Fruit fly (Drosophila melanogaster) whole organism, embryonic: Measurements from ENCODE around the gene Vlet.

Experiments used
- Asciz ChIP-seq: fragments of 200-800 bp; sonication (Bioruptor generic); optimal IDR thresholded peaks from 2 replicates; lab custom pipeline; 2017; ENCODE audit warnings: missing biosample characterization, mild to moderate bottlenecking, missing genetic modification characterization, missing genetic modification reagents
- BEAF-32 ChIP-seq: fragments of 200-800 bp; sonication (Bioruptor generic); optimal IDR thresholded peaks from 3 replicates; lab custom pipeline; 2017; ENCODE audit warnings: missing biosample characterization, missing genetic modification characterization, mild to moderate bottlenecking, moderate library complexity, missing genetic modification reagents
- Bteb2 ChIP-seq: fragments of 200-800 bp; sonication (Bioruptor generic); optimal IDR thresholded peaks from 2 replicates; lab custom pipeline; 2016; ENCODE audit warnings: missing biosample characterization, missing genetic modification characterization
- CG10209 ChIP-seq: fragments of 200-800 bp; sonication (Bioruptor generic); optimal IDR thresholded peaks from 3 replicates; lab custom pipeline; 2017; ENCODE audit warnings: missing biosample characterization, mild to moderate bottlenecking, missing genetic modification characterization, missing genetic modification reagents
- CG10979 ChIP-seq: fragments of 200-800 bp; sonication (Bioruptor generic); optimal IDR thresholded peaks from 2 replicates; lab custom pipeline; 2018; ENCODE audit warnings: missing biosample characterization, mild to moderate bottlenecking, missing genetic modification characterization, moderate library complexity
- CG11456 ChIP-seq: fragments of 200-800 bp; sonication (Bioruptor generic); IDR thresholded peaks from 3 replicates; pipeline ENCODE4 v1.3.6; 2022; ENCODE audit warnings: missing biosample characterization, missing genetic modification characterization
- CG12219 ChIP-seq: fragments of 200-800 bp; sonication (Bioruptor generic); optimal IDR thresholded peaks from 3 replicates; lab custom pipeline; 2018; ENCODE audit warnings: missing biosample characterization, mild to moderate bottlenecking, missing genetic modification characterization
- CG12391 ChIP-seq: fragments of 200-800 bp; sonication (Bioruptor generic); optimal IDR thresholded peaks from 3 replicates; lab custom pipeline; 2018; ENCODE audit warnings: missing biosample characterization, mild to moderate bottlenecking, missing genetic modification characterization, moderate library complexity
- CG12744 ChIP-seq: fragments of 200-800 bp; sonication (Bioruptor generic); optimal IDR thresholded peaks from 2 replicates; lab custom pipeline; 2016; ENCODE audit warnings: missing biosample characterization, missing genetic modification characterization
- CG17186 ChIP-seq: fragments of 200-800 bp; sonication (Bioruptor generic); optimal IDR thresholded peaks from 3 replicates; lab custom pipeline; 2017; ENCODE audit warnings: missing biosample characterization, missing genetic modification reagents, missing genetic modification characterization
- CG32532 ChIP-seq: fragments of 200-800 bp; sonication (Bioruptor generic); IDR thresholded peaks from 2 replicates; pipeline ENCODE4 v1.3.6; 2022; ENCODE audit warnings: missing biosample characterization, missing genetic modification characterization
- CG34224 ChIP-seq: fragments of 200-800 bp; sonication (Bioruptor generic); IDR thresholded peaks from 3 replicates; pipeline ENCODE4 v1.3.6; 2022; ENCODE audit warnings: missing biosample characterization, missing genetic modification characterization; ENCODE audit not compliant: partially characterized antibody
- CG4360 ChIP-seq: fragments of 200-800 bp; sonication (Bioruptor generic); IDR thresholded peaks from 2 replicates; pipeline ENCODE4 v1.3.6; 2022; ENCODE audit warnings: missing biosample characterization, missing genetic modification characterization
- CG6654 ChIP-seq: fragments of 200-800 bp; sonication (Bioruptor generic); optimal IDR thresholded peaks from 2 replicates; lab custom pipeline; 2017; ENCODE audit warnings: missing biosample characterization, mild to moderate bottlenecking, missing genetic modification characterization
- CG7372 ChIP-seq: fragments of 200-800 bp; sonication (Bioruptor generic); IDR thresholded peaks from 2 replicates; pipeline ENCODE4 v1.3.6; 2022; ENCODE audit warnings: missing biosample characterization, missing genetic modification characterization
- CG7786 ChIP-seq: fragments of 200-800 bp; sonication (Bioruptor generic); optimal IDR thresholded peaks from 2 replicates; lab custom pipeline; 2016; ENCODE audit warnings: missing biosample characterization, missing genetic modification characterization
- CG7987 ChIP-seq: fragments of 200-800 bp; sonication (Bioruptor generic); optimal IDR thresholded peaks from 2 replicates; lab custom pipeline; 2018; ENCODE audit warnings: missing biosample characterization, mild to moderate bottlenecking, missing genetic modification characterization, moderate library complexity
- CG8089 ChIP-seq: fragments of 200-800 bp; sonication (Bioruptor generic); optimal IDR thresholded peaks from 3 replicates; lab custom pipeline; 2016; ENCODE audit warnings: missing biosample characterization, missing genetic modification characterization
- CG8281 ChIP-seq: fragments of 200-800 bp; sonication (Bioruptor generic); optimal IDR thresholded peaks from 2 replicates; lab custom pipeline; 2018; ENCODE audit warnings: missing biosample characterization, mild to moderate bottlenecking, missing genetic modification characterization, moderate library complexity
- Camta ChIP-seq: fragments of 200-800 bp; sonication (Bioruptor generic); optimal IDR thresholded peaks from 2 replicates; lab custom pipeline; 2016; ENCODE audit warnings: missing biosample characterization, missing genetic modification characterization
- Dip3 ChIP-seq: fragments of 200-800 bp; sonication (Bioruptor generic); optimal IDR thresholded peaks from 3 replicates; lab custom pipeline; 2016; ENCODE audit warnings: missing biosample characterization, missing genetic modification characterization
- Drgx ChIP-seq: fragments of 200-800 bp; sonication (Bioruptor generic); IDR thresholded peaks from 2 replicates; pipeline ENCODE4 v1.3.6; 2022; ENCODE audit warnings: missing biosample characterization, missing genetic modification characterization
- E2f2 ChIP-seq: fragments of 200-800 bp; sonication (Bioruptor generic); IDR thresholded peaks from 2 replicates; pipeline ENCODE4 v1.3.6; 2022; ENCODE audit warnings: missing biosample characterization, missing genetic modification characterization
- ERR ChIP-seq: fragments of 200-800 bp; sonication (Bioruptor generic); optimal IDR thresholded peaks from 2 replicates; lab custom pipeline; 2016; ENCODE audit warnings: missing biosample characterization, missing genetic modification characterization
- Hr78 ChIP-seq, 2 experiments: fragments of 200-800 bp in 1 of 2; fragments of >200 bp in 1 of 2; sonication (Bioruptor generic) in 1 of 2; optimal IDR thresholded peaks; 2 replicates each; lab custom pipeline; 2017 to 2019; ENCODE audit warnings: missing biosample characterization in 2 of 2, missing genetic modification characterization in 2 of 2, mild to moderate bottlenecking in 1 of 2, moderate library complexity in 1 of 2
- Hsf ChIP-seq: fragments of 200-800 bp; sonication (Bioruptor generic); optimal IDR thresholded peaks from 3 replicates; lab custom pipeline; 2016; ENCODE audit warnings: missing biosample characterization, missing genetic modification characterization
- MTF-1 ChIP-seq: fragments of 200-800 bp; sonication (Bioruptor generic); optimal IDR thresholded peaks from 2 replicates; lab custom pipeline; 2018; ENCODE audit warnings: missing biosample characterization, mild to moderate bottlenecking, missing genetic modification characterization, borderline replicate concordance
- Med ChIP-seq: fragments of 200-800 bp; sonication (Bioruptor generic); peaks from one replicate; lab custom pipeline; 2016; ENCODE audit warnings: missing biosample characterization, missing genetic modification characterization, mild to moderate bottlenecking, inconsistent platforms, moderate library complexity
- NC2α ChIP-seq: fragments of 200-800 bp; sonication (Bioruptor generic); optimal IDR thresholded peaks from 2 replicates; lab custom pipeline; 2016; ENCODE audit warnings: missing biosample characterization, missing genetic modification characterization
- bowl ChIP-seq: fragments of 200-800 bp; sonication (Bioruptor generic); IDR thresholded peaks from 2 replicates; pipeline ENCODE4 v1.3.6; 2022; ENCODE audit warnings: missing biosample characterization, missing genetic modification characterization
- chn ChIP-seq: fragments of 200-800 bp; sonication (Bioruptor generic); optimal IDR thresholded peaks from 2 replicates; lab custom pipeline; 2016; ENCODE audit warnings: missing biosample characterization, missing genetic modification characterization
- crol ChIP-seq: fragments of 200-800 bp; sonication (Bioruptor generic); IDR thresholded peaks from 2 replicates; pipeline ENCODE4 v1.3.6; 2022; ENCODE audit warnings: missing biosample characterization, missing genetic modification characterization
- dimm ChIP-seq: fragments of 200-800 bp; sonication (Bioruptor generic); IDR thresholded peaks from 2 replicates; pipeline ENCODE4 v1.3.6; 2022; ENCODE audit warnings: missing biosample characterization, missing genetic modification characterization
- ems ChIP-seq: fragments of 200-800 bp; sonication (Bioruptor generic); optimal IDR thresholded peaks from 3 replicates; lab custom pipeline; 2016; ENCODE audit warnings: missing biosample characterization, missing genetic modification characterization
- fd3F ChIP-seq: fragments of 200-800 bp; sonication (Bioruptor generic); optimal IDR thresholded peaks from 2 replicates; lab custom pipeline; 2018; ENCODE audit warnings: missing biosample characterization, mild to moderate bottlenecking, missing genetic modification characterization, moderate library complexity
- h ChIP-seq: fragments of >200 bp; optimal IDR thresholded peaks from 2 replicates; lab custom pipeline; 2017
- hb ChIP-seq: fragments of 200-800 bp; sonication (Bioruptor generic); IDR thresholded peaks from 3 replicates; pipeline ENCODE4 v1.3.6; 2022; ENCODE audit warnings: missing biosample characterization, missing genetic modification characterization; ENCODE audit not compliant: partially characterized antibody
- inv ChIP-seq: fragments of 200-800 bp; sonication (Bioruptor generic); IDR thresholded peaks from 2 replicates; pipeline ENCODE4 v1.3.6; 2022; ENCODE audit warnings: missing biosample characterization, missing genetic modification characterization; ENCODE audit not compliant: partially characterized antibody
- kay ChIP-seq: fragments of 200-800 bp; sonication (Bioruptor generic); optimal IDR thresholded peaks from 2 replicates; lab custom pipeline; 2016; ENCODE audit warnings: missing biosample characterization, missing genetic modification characterization
- kni ChIP-seq: fragments of 200-800 bp; sonication (Bioruptor generic); optimal IDR thresholded peaks from 3 replicates; lab custom pipeline; 2017; ENCODE audit warnings: mild to moderate bottlenecking, missing biosample characterization, missing genetic modification reagents, missing genetic modification characterization
- lab ChIP-seq: fragments of 200-800 bp; sonication (Bioruptor generic); optimal IDR thresholded peaks from 3 replicates; lab custom pipeline; 2017; ENCODE audit warnings: missing biosample characterization, missing genetic modification characterization, mild to moderate bottlenecking, moderate library complexity, missing genetic modification reagents
- mam ChIP-seq: fragments of 200-800 bp; sonication (Bioruptor generic); optimal IDR thresholded peaks from 3 replicates; lab custom pipeline; 2016; ENCODE audit warnings: missing biosample characterization, missing genetic modification characterization
- nmo ChIP-seq: fragments of 200-800 bp; sonication (Bioruptor generic); optimal IDR thresholded peaks from 2 replicates; lab custom pipeline; 2018; ENCODE audit warnings: missing biosample characterization, mild to moderate bottlenecking, missing genetic modification characterization, moderate library complexity
- so ChIP-seq: fragments of 200-800 bp; sonication (Bioruptor generic); IDR thresholded peaks from 3 replicates; pipeline ENCODE4 v1.3.6; 2022; ENCODE audit warnings: missing biosample characterization, missing genetic modification characterization
- stc ChIP-seq: fragments of 200-800 bp; sonication (Bioruptor generic); IDR thresholded peaks from 2 replicates; pipeline ENCODE4 v1.3.6; 2022; ENCODE audit warnings: missing biosample characterization, missing genetic modification characterization
- stwl ChIP-seq: fragments of 200-800 bp; sonication (Bioruptor generic); optimal IDR thresholded peaks from 3 replicates; lab custom pipeline; 2018; ENCODE audit warnings: missing biosample characterization, mild to moderate bottlenecking, missing genetic modification characterization, moderate library complexity
- tna ChIP-seq: fragments of 200-800 bp; sonication (Bioruptor generic); IDR thresholded peaks from 2 replicates; pipeline ENCODE4 v1.3.6; 2022; ENCODE audit warnings: missing biosample characterization, missing genetic modification characterization; ENCODE audit not compliant: partially characterized antibody
- usp ChIP-seq: fragments of >200 bp; optimal IDR thresholded peaks from 2 replicates; lab custom pipeline; 2017; ENCODE audit warnings: missing biosample characterization, missing genetic modification characterization
- vnd ChIP-seq: fragments of 200-800 bp; sonication (Bioruptor generic); IDR thresholded peaks from 3 replicates; pipeline ENCODE4 v1.3.6; 2022; ENCODE audit warnings: missing biosample characterization, missing genetic modification characterization; ENCODE audit not compliant: partially characterized antibody
- z ChIP-seq: fragments of 200-800 bp; sonication (Bioruptor generic); IDR thresholded peaks from 3 replicates; pipeline ENCODE4 v1.3.6; 2022; ENCODE audit warnings: missing biosample characterization, missing genetic modification characterization
- zen2 ChIP-seq: fragments of 200-800 bp; sonication (Bioruptor generic); IDR thresholded peaks from 3 replicates; pipeline ENCODE4 v1.3.6; 2022; ENCODE audit warnings: missing biosample characterization, missing genetic modification characterization; ENCODE audit not compliant: partially characterized antibody

Gene Vlet

DNA sequence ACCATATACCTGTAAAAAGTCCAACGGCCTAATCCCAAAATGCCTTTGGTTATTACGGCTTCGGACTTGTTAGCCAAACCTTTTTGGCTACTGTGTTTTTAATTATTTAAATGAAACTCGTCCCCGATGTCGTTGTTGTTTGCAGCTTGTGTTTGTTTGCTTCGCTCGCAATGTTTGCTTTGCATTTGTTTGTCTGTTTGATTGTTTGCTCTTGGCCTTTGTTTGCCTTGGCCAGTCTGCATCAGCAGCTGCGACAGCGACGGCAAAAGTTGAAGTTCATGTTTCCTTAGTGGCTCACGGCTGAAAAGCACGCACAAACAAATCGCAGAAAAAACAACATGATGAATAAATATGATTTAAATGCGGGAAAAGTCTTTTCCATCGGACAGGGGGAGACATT lies 17.9 kb downstream of the Vlet start (continued):
- TF ChIP-seq kay (GFP tag; lab: Kevin White, UChicago): no peak
- no peak for TF ChIP-seq ERR (GFP tag; lab: Kevin White, UChicago)
- no peak for TF ChIP-seq bowl (GFP tag; lab: Robert Waterston, UW)
- TF ChIP-seq NC2α (GFP tag; lab: Kevin White, UChicago): no peak
- TF ChIP-seq dimm (GFP tag; lab: Robert Waterston, UW): no peak
- TF ChIP-seq crol (GFP tag; lab: Robert Waterston, UW): no peak
- no peak for TF ChIP-seq CG6654 (GFP tag; lab: Kevin White, UChicago)
- no peak for TF ChIP-seq usp (GFP tag; lab: Kevin White, UChicago)
- TF ChIP-seq Bteb2 (GFP tag; lab: Kevin White, UChicago): no peak
- peak; percentile 50 for TF ChIP-seq CG8089 (GFP tag; lab: Kevin White, UChicago)
- TF ChIP-seq CG8281 (tag; lab: Kevin White, UChicago): peak; percentile 13
- TF ChIP-seq CG10209 (GFP tag; lab: Kevin White, UChicago): peak; percentile 44
- TF ChIP-seq Drgx (GFP tag; lab: Robert Waterston, UW): no peak
- no peak for TF ChIP-seq hb
- TF ChIP-seq CG12391 (tag; lab: Kevin White, UChicago): peak; percentile 17
- TF ChIP-seq E2f2 (GFP tag; lab: Robert Waterston, UW): no peak
- TF ChIP-seq stwl (tag; lab: Kevin White, UChicago): no peak
- no peak for TF ChIP-seq CG12744 (GFP tag; lab: Kevin White, UChicago)
- TF ChIP-seq chn (GFP tag; lab: Kevin White, UChicago): no peak
- TF ChIP-seq inv: no peak
- TF ChIP-seq z (GFP tag; lab: Robert Waterston, UW): no peak
- peak; percentile 63 for TF ChIP-seq kni (GFP tag; lab: Kevin White, UChicago)
- no peak for TF ChIP-seq vnd (GFP tag; lab: Robert Waterston, UW)
- peak; percentile 72 for TF ChIP-seq lab (GFP tag; lab: Kevin White, UChicago)
- TF ChIP-seq CG10979 (tag; lab: Kevin White, UChicago): no peak
- TF ChIP-seq Hr78 (GFP tag; optimal IDR thresholded peaks at IDR 0.05; lab: Kevin White, UChicago): no peak
- TF ChIP-seq ems (GFP tag; lab: Kevin White, UChicago): no peak
- no peak for TF ChIP-seq fd3F (GFP tag; lab: Kevin White, UChicago)
- peak; percentile 53 for TF ChIP-seq MTF-1 (GFP tag; lab: Kevin White, UChicago)
- TF ChIP-seq h (lab: Kevin White, UChicago): no peak
- no peak for TF ChIP-seq Dip3 (GFP tag; lab: Kevin White, UChicago)
- TF ChIP-seq BEAF-32 (GFP tag; lab: Kevin White, UChicago): no peak
- peak; percentile 60; the same call in 2 of the 3 replicates for TF ChIP-seq so (GFP tag; lab: Robert Waterston, UW)
- TF ChIP-seq Camta: peak; percentile 27
- no peak for TF ChIP-seq CG7372 (GFP tag; lab: Robert Waterston, UW)
- no peak for TF ChIP-seq zen2
- TF ChIP-seq stc (GFP tag; lab: Robert Waterston, UW): peak; percentile 66; the same call in 1 of the 2 replicates
- peak; percentile 19 for TF ChIP-seq CG17186 (GFP tag; lab: Kevin White, UChicago)
- no peak for TF ChIP-seq CG32532 (GFP tag; lab: Robert Waterston, UW)
- peak; percentile 41 for TF ChIP-seq CG12219
- TF ChIP-seq CG4360 (GFP tag; lab: Robert Waterston, UW): no peak
- TF ChIP-seq Med (GFP tag; lab: Kevin White, UChicago): peak; percentile 89
- no peak for TF ChIP-seq tna (GFP tag; lab: Robert Waterston, UW)
- no peak for TF ChIP-seq CG11456 (GFP tag; lab: Robert Waterston, UW)
- TF ChIP-seq Hsf (GFP tag; lab: Kevin White, UChicago): no peak
- TF ChIP-seq CG7987 (GFP tag; lab: Kevin White, UChicago): peak; percentile 61
- TF ChIP-seq CG34224: no peak
- TF ChIP-seq Asciz (GFP tag; lab: Kevin White, UChicago): peak; percentile 80
- TF ChIP-seq mam: no peak
- TF ChIP-seq nmo (GFP tag; lab: Kevin White, UChicago): no peak
- no peak for TF ChIP-seq CG7786 (GFP tag; lab: Kevin White, UChicago)
